Worm (Caenorhabditis elegans): Measurements from ENCODE around the gene bus-8A.

DNA sequence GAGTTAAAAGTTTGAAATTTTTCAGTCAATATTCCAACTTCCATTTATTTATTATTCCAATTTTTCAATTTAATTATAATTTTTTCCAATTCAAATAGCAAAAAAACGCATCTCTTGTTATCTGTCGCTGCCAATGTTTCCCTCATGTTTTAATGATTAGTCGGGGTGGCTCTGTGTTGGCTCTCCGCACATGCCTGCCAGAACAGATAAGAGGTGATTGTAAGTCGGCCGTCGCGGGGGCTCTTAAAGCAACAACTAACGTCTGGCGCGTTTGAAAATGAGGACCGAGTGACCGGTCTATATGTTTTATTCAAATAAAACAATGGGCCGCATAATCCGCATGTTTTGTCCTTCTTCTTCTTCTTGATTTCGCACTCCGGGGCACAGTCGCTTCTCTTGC, 16.4 kb upstream of the bus-8A start:
- no peak for TF ChIP-seq him-1 (tag; optimal IDR thresholded peaks at IDR 0.05)
- TF ChIP-seq dao-5 (tag; optimal IDR thresholded peaks at IDR 0.05), result no peak

Data from whole organism, L4/young adult.